Fruit fly (Drosophila melanogaster): ENCODE measurements around the gene CG7409.

CG7409 gene

DNA sequence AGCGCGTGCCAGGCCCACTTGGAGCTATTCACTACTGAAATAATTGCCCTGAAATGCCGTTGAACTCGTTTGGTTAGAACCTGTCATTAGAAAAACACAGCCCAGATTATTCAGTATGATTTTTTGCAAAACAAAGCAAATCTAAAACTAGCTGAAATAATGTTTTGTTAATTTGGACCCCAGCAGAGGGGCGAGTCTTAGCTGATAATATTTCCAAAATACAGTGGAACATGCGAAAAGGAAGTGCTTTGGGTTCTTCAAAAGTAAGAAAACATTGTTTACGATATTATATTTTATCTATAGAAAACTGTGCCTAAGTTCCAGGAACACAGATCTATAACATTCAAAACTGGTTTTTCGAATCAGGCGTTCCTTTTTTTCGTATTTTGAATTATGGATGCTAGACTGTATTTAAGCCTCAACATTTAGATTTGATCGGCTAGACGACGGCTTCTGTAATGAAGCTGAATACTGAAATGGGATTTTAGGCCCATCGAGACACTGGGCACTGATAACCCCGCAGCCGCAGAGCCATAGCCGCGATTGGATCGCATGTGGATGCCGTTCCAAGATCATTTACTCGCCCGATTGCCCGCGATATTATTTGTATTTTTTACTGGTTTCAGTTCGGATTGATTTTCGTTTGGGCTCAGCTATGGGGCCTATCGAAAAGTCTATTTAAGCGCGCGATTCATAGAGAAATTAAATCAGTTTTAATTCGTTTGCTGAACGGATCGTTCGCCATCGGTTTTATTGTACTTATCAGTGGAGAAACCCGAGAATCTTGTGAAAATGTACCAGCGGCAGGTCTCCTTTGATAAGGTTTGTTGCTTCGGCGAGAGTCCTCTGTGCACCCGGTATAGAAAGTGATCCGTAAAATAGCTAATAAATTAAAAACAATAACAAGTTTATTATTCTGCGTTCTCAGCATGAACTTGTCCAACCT, 5.9 kb downstream of the CG7409 start, which contains the start of gene Hn:
Hn (plus strand) TSS at position 619 of the 946 bp plus-strand sequence.
- TF ChIP-seq CG17801 (GFP tag; optimal IDR thresholded peaks at IDR 0.05; ENCODE audit: partially characterized antibody): no peak

dm6 chr3L:7768252-7768651, 14.0 kb downstream of the CG7409 start, which contains the start of gene CG32371:
Gene CG32371 (minus strand): TSS chr3L:7768352.
- TF ChIP-seq CG17801 (GFP tag; optimal IDR thresholded peaks at IDR 0.05; ENCODE audit: partially characterized antibody): no peak

DNA sequence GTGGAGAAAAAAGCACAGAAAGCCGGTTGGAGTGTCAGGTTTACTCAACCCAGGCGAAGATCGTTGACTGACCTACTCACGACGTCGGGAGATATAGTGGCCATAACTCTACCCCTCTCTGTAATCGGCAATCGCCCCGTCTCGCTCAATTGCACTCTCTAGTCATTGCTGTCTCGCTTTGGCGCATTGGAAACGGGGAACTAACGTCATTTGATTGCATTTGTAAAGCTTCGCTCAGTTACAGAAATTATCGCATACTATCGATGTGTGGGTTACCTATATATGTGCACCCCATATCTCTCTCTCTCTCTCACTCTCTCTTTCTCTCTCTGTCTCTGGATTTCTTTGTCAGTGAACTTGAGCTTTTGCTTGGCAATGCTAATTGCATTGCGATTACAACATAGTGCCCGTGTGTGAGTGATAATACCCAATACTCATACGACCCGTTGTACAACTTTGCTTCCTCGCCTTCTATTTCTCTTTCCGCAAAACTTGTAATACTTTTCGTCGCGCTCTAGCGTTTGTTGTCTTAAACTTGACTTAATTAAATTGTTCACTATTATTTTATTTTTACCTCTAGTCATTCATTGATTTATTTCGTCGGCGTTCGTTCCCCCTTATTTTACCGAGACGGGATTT, 18.1 kb downstream of the CG7409 start:
- peak; percentile 10 for TF ChIP-seq CG17801 (GFP tag; optimal IDR thresholded peaks at IDR 0.05; ENCODE audit: partially characterized antibody)

- TF ChIP-seq CG17801 (GFP tag; optimal IDR thresholded peaks at IDR 0.05; ENCODE audit: partially characterized antibody): peak; percentile 36
Observed at dm6 chr3L:7773529-7773928, 19.3 kb downstream of the CG7409 start.

DNA sequence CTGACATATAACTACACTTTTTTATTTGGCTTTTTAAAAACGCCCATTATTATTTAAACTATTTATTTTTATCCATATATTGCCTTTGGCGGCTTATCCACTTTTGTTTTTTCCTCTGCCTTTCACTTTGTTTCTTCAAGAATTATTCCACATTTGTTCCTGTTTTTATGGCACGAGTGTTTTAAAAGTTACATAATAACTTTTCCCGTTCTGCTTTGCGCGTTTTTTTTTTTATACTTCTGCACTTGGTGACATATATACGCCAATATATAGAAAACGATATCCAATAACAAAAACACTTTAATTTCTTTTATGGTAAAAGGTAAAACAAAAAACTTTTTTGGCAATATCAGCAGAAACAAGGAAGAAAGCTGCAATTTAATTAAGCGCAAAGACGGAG, 20.5 kb downstream of the CG7409 start:
- TF ChIP-seq CG17801 (GFP tag; optimal IDR thresholded peaks at IDR 0.05; ENCODE audit: partially characterized antibody): no peak

DNA sequence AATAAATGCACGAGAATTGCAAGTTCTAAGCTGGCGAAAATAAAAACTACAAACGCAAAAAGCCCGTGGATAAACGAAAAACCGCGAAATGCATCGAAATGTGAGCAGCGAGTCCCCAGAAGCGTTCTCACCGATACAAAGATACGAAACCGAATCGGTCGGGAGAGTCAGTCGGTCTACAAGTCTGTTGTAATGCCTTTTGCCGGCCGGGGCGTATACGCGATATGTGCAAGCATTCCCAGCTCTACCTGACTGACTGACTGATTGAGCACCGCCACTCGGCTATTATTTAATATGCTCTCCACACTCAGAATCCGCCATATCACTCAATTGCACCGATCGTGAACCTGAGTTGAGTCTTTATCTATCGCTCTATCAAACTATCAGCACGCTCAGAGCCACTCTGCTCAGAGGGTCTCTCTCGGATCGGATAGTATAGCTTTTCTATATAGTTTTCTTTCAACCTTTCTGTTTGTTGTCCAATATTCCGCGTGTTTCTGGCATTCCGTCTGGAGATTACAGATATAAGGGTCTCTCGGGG, 21.2 kb downstream of the CG7409 start, which contains the start of gene Clk:
Clk (minus strand) TSS at position 239 of the 541 bp plus-strand sequence.
- TF ChIP-seq CG17801 (GFP tag; optimal IDR thresholded peaks at IDR 0.05; ENCODE audit: partially characterized antibody): no peak

dm6 chr3L:7781353-7782050, 27.3 kb downstream of the CG7409 start:
- TF ChIP-seq CG17801 (GFP tag; optimal IDR thresholded peaks at IDR 0.05; ENCODE audit: partially characterized antibody): no peak

dm6 chr3L:7782051-7782682, 28.0 kb downstream of the CG7409 start:
- no peak for TF ChIP-seq CG17801 (GFP tag; optimal IDR thresholded peaks at IDR 0.05; ENCODE audit: partially characterized antibody)

DNA sequence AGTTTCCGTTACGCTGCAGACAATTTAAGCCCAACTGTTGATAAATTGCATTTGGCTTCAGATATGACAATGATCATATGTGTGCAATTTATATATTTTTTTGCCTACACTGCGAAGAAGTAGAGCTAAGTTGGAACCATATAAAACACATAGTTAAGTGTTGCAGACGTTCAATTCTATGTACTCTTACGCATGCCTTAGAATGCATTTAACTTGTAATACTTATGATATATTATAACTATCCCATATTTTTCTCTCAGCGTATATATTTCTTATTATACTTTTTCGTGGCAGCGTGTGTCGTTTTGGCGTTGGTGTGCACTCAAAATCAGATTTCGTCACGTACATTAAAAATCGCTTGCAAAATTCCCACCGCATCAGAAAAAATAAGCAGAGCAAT, 29.2 kb downstream of the CG7409 start:
- TF ChIP-seq CG17801 (GFP tag; optimal IDR thresholded peaks at IDR 0.05; ENCODE audit: partially characterized antibody): peak; percentile 88

dm6 chr3L:7786263-7786662, 32.1 kb downstream of the CG7409 start:
- no peak for TF ChIP-seq CG17801 (GFP tag; optimal IDR thresholded peaks at IDR 0.05; ENCODE audit: partially characterized antibody)

dm6 chr3L:7786989-7787388, 32.8 kb downstream of the CG7409 start:
- TF ChIP-seq CG17801 (GFP tag; optimal IDR thresholded peaks at IDR 0.05; ENCODE audit: partially characterized antibody): no peak

DNA sequence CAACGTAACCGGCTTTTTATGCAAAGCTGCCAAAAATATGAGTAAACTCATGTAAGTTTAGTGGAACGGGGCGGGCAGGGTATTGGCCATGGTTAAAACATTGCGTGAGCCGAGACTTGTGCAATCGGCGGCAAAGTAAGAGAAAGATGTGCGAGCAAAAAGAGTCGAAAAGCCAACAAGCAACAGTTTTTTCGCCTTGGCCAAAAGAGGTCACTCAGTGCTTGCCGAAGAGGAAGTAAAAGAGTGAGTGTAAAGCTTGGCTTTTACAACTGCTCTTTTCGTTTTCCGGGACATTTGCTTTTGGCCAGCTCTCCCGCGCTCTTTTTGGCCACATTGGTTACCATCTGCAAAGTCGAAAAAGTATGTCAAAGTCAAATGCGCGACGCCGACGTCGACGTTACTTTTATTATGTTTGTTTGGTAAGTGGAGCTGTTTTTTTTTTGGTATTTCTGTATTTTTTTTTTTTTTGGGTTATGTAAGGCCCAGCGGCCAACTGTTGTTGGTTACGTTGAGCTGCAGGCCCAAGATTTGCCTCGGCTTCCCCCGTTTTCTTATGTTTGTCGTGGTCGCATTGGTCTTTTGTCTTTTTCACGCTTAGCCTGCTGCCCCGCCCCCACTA, 33.7 kb downstream of the CG7409 start:
- no peak for TF ChIP-seq CG17801 (GFP tag; optimal IDR thresholded peaks at IDR 0.05; ENCODE audit: partially characterized antibody)

- no peak for TF ChIP-seq CG17801 (GFP tag; optimal IDR thresholded peaks at IDR 0.05; ENCODE audit: partially characterized antibody)
Observed at dm6 chr3L:7790224-7790623, 36.0 kb downstream of the CG7409 start.

- TF ChIP-seq CG17801 (GFP tag; optimal IDR thresholded peaks at IDR 0.05; ENCODE audit: partially characterized antibody): no peak
Observed at dm6 chr3L:7792249-7792648, 38.0 kb downstream of the CG7409 start.
